Worm (Caenorhabditis elegans) whole organism, L2 larva: ENCODE measurements around the gene ttr-7.

Source experiments
- C34F6.9 ChIP-seq: fragments of 150-350 bp; optimal IDR thresholded peaks from 2 replicates; lab custom pipeline; 2014; ENCODE audit warnings: missing biosample characterization, missing genetic modification characterization
- F13H6.1 ChIP-seq: sonication (generic microtip); optimal IDR thresholded peaks from 2 replicates; lab custom pipeline; 2016; ENCODE audit warnings: missing genetic modification characterization, missing compliant biosample characterization
- R02D3.7 ChIP-seq: fragments of 150-350 bp; optimal IDR thresholded peaks from 2 replicates; lab custom pipeline; 2014; ENCODE audit warnings: missing biosample characterization, missing genetic modification characterization
- Y55F3AM.14 ChIP-seq: fragments of 200-800 bp; sonication (Bioruptor generic); optimal IDR thresholded peaks from 2 replicates; lab custom pipeline; 2018; ENCODE audit warnings: mild to moderate bottlenecking, missing genetic modification characterization, missing compliant biosample characterization
- ZK546.5 ChIP-seq: sonication (generic microtip); optimal IDR thresholded peaks from 2 replicates; lab custom pipeline; 2017; ENCODE audit warnings: missing biosample characterization, missing genetic modification characterization
- alr-1 ChIP-seq: fragments of 150-350 bp; optimal IDR thresholded peaks from 2 replicates; lab custom pipeline; 2014; ENCODE audit warnings: missing biosample characterization, missing genetic modification characterization
- aly-2 ChIP-seq: fragments of 150-350 bp; optimal IDR thresholded peaks from 2 replicates; lab custom pipeline; 2014; ENCODE audit warnings: missing biosample characterization, missing genetic modification characterization
- ama-1 ChIP-seq: fragments of 150-350 bp; optimal IDR thresholded peaks from 2 replicates; lab custom pipeline; 2018; ENCODE audit warnings: inconsistent platforms
- blmp-1 ChIP-seq: sonication (generic microtip); optimal IDR thresholded peaks from 2 replicates; lab custom pipeline; 2017; ENCODE audit warnings: missing genetic modification characterization, mild to moderate bottlenecking, missing compliant biosample characterization, antibody characterized with exemption, moderate library complexity; ENCODE audit not compliant: insufficient read depth
- ceh-16 ChIP-seq: fragments of 150-350 bp; optimal IDR thresholded peaks from 2 replicates; lab custom pipeline; 2014; ENCODE audit warnings: missing biosample characterization, missing genetic modification characterization
- ceh-82 ChIP-seq: fragments of 150-350 bp; optimal IDR thresholded peaks from 2 replicates; lab custom pipeline; 2014; ENCODE audit warnings: missing biosample characterization, missing genetic modification characterization
- crh-2 ChIP-seq: sonication (generic microtip); optimal IDR thresholded peaks from 2 replicates; lab custom pipeline; 2017; ENCODE audit warnings: missing biosample characterization, missing genetic modification characterization
- dmd-4 ChIP-seq: sonication (generic microtip); optimal IDR thresholded peaks from 2 replicates; lab custom pipeline; 2017; ENCODE audit warnings: missing biosample characterization, missing genetic modification characterization
- egl-27 ChIP-seq: sonication (generic microtip); optimal IDR thresholded peaks from 3 replicates; lab custom pipeline; 2017; ENCODE audit warnings: missing biosample characterization, missing genetic modification reagents, missing genetic modification characterization
- elt-1 ChIP-seq: fragments of 150-350 bp; optimal IDR thresholded peaks from 2 replicates; lab custom pipeline; 2014; ENCODE audit warnings: missing biosample characterization, missing genetic modification characterization
- elt-3 ChIP-seq: sonication (generic microtip); optimal IDR thresholded peaks from 2 replicates; lab custom pipeline; 2017; ENCODE audit warnings: missing biosample characterization, missing genetic modification characterization
- fos-1 ChIP-seq: fragments of 150-350 bp; optimal IDR thresholded peaks from 2 replicates; lab custom pipeline; 2014; ENCODE audit warnings: missing biosample characterization, missing genetic modification characterization
- gmeb-1 ChIP-seq: fragments of 150-350 bp; optimal IDR thresholded peaks from 2 replicates; lab custom pipeline; 2014; ENCODE audit warnings: missing biosample characterization, missing genetic modification characterization
- lin-11 ChIP-seq: fragments of 150-350 bp; sonication (generic microtip); optimal IDR thresholded peaks from 2 replicates; lab custom pipeline; 2014; ENCODE audit warnings: missing biosample characterization, missing genetic modification characterization, inconsistent platforms, mixed read lengths
- lin-13 ChIP-seq: fragments of 150-350 bp; optimal IDR thresholded peaks from 2 replicates; lab custom pipeline; 2014; ENCODE audit warnings: missing biosample characterization, missing genetic modification reagents, missing genetic modification characterization
- lin-39 ChIP-seq: fragments of 150-350 bp; optimal IDR thresholded peaks from 2 replicates; lab custom pipeline; 2014; ENCODE audit warnings: missing biosample characterization, missing genetic modification reagents, missing genetic modification characterization
- lsy-2 ChIP-seq, 2 experiments: fragments of 150-350 bp in 1 of 2; sonication (generic microtip) in 1 of 2; optimal IDR thresholded peaks; 2 replicates each; lab custom pipeline; 2014 to 2017; ENCODE audit warnings: missing biosample characterization in 2 of 2, missing genetic modification characterization in 2 of 2
- mab-5 ChIP-seq: fragments of 150-350 bp; optimal IDR thresholded peaks from 2 replicates; lab custom pipeline; 2014; ENCODE audit warnings: missing biosample characterization, missing genetic modification characterization
- mbf-1 ChIP-seq: sonication (generic microtip); optimal IDR thresholded peaks from 2 replicates; lab custom pipeline; 2017; ENCODE audit warnings: missing biosample characterization, missing genetic modification characterization
- mdl-1 ChIP-seq, 2 experiments: fragments of 150-350 bp in 1 of 2; sonication (generic microtip) in 1 of 2; optimal IDR thresholded peaks; 2 replicates each; lab custom pipeline; 2017; ENCODE audit warnings: missing biosample characterization in 2 of 2, missing genetic modification characterization in 2 of 2
- nhr-10 ChIP-seq: sonication (generic microtip); optimal IDR thresholded peaks from 2 replicates; lab custom pipeline; 2017; ENCODE audit warnings: missing biosample characterization, missing genetic modification characterization
- nhr-11 ChIP-seq: fragments of 150-350 bp; optimal IDR thresholded peaks from 2 replicates; lab custom pipeline; 2014; ENCODE audit warnings: missing biosample characterization, missing genetic modification characterization
- nhr-12 ChIP-seq: fragments of 150-350 bp; optimal IDR thresholded peaks from 2 replicates; lab custom pipeline; 2014; ENCODE audit warnings: missing biosample characterization, missing genetic modification characterization
- nhr-129 ChIP-seq: fragments of 150-350 bp; optimal IDR thresholded peaks from 2 replicates; lab custom pipeline; 2014; ENCODE audit warnings: missing biosample characterization, missing genetic modification characterization
- nhr-21 ChIP-seq: fragments of 150-350 bp; optimal IDR thresholded peaks from 2 replicates; lab custom pipeline; 2014; ENCODE audit warnings: missing biosample characterization, missing genetic modification characterization
- nhr-23 ChIP-seq: fragments of 150-350 bp; optimal IDR thresholded peaks from 2 replicates; lab custom pipeline; 2014; ENCODE audit warnings: missing biosample characterization, missing genetic modification reagents, missing genetic modification characterization
- nhr-237 ChIP-seq: fragments of 150-350 bp; optimal IDR thresholded peaks from 2 replicates; lab custom pipeline; 2014; ENCODE audit warnings: missing biosample characterization, missing genetic modification characterization
- nhr-25 ChIP-seq: fragments of 150-350 bp; sonication (generic microtip); optimal IDR thresholded peaks from 3 replicates; lab custom pipeline; 2014; ENCODE audit warnings: missing biosample characterization, missing genetic modification characterization
- nhr-6 ChIP-seq: fragments of 150-350 bp; optimal IDR thresholded peaks from 2 replicates; lab custom pipeline; 2014; ENCODE audit warnings: missing biosample characterization, missing genetic modification characterization
- nhr-77 ChIP-seq: fragments of 150-350 bp; optimal IDR thresholded peaks from 2 replicates; lab custom pipeline; 2014; ENCODE audit warnings: missing biosample characterization, missing genetic modification characterization
- peb-1 ChIP-seq: fragments of 150-350 bp; optimal IDR thresholded peaks from 2 replicates; lab custom pipeline; 2014; ENCODE audit warnings: missing biosample characterization, missing genetic modification characterization
- sem-4 ChIP-seq: fragments of 150-350 bp; optimal IDR thresholded peaks from 2 replicates; lab custom pipeline; 2014; ENCODE audit warnings: missing biosample characterization, missing genetic modification reagents, missing genetic modification characterization
- skn-1 ChIP-seq: sonication (generic microtip); optimal IDR thresholded peaks from 2 replicates; lab custom pipeline; 2017; ENCODE audit warnings: missing biosample characterization, missing genetic modification characterization
- sma-3 ChIP-seq: sonication (generic microtip); optimal IDR thresholded peaks from 2 replicates; lab custom pipeline; 2016; ENCODE audit warnings: missing genetic modification reagents, missing genetic modification characterization, missing compliant biosample characterization
- sma-9 ChIP-seq, 2 experiments: fragments of 150-350 bp in 1 of 2; sonication (generic microtip) in 1 of 2; optimal IDR thresholded peaks; 2 replicates each; lab custom pipeline; 2014 to 2016; ENCODE audit warnings: missing genetic modification characterization in 2 of 2, mild to moderate bottlenecking in 1 of 2, missing biosample characterization in 1 of 2, missing compliant biosample characterization in 1 of 2, missing genetic modification reagents in 1 of 2, moderate library complexity in 1 of 2
- snpc-4 ChIP-seq: fragments of 150-350 bp; optimal IDR thresholded peaks from 2 replicates; lab custom pipeline; 2014; ENCODE audit warnings: missing biosample characterization, missing genetic modification characterization
- unc-39 ChIP-seq: fragments of 150-350 bp; optimal IDR thresholded peaks from 2 replicates; lab custom pipeline; 2014; ENCODE audit warnings: missing biosample characterization, missing genetic modification characterization
- unc-55 ChIP-seq: fragments of 150-350 bp; sonication (generic microtip); optimal IDR thresholded peaks from 3 replicates; lab custom pipeline; 2014; ENCODE audit warnings: missing biosample characterization, missing genetic modification reagents, missing genetic modification characterization
- unc-62 ChIP-seq: fragments of 150-350 bp; optimal IDR thresholded peaks from 2 replicates; lab custom pipeline; 2014; ENCODE audit warnings: missing biosample characterization, missing genetic modification reagents, missing genetic modification characterization
- zag-1 ChIP-seq: fragments of 150-350 bp; optimal IDR thresholded peaks from 2 replicates; lab custom pipeline; 2014; ENCODE audit warnings: missing biosample characterization, missing genetic modification characterization
- ztf-1 ChIP-seq: fragments of 200-800 bp; sonication (Bioruptor generic); conservative IDR thresholded peaks from 2 replicates; pipeline ENCODE4 v1.3.6; 2022; ENCODE audit warnings: missing genetic modification characterization, missing compliant biosample characterization
- ztf-11 ChIP-seq: sonication (generic microtip); optimal IDR thresholded peaks from 2 replicates; lab custom pipeline; 2017; ENCODE audit warnings: missing biosample characterization, missing genetic modification characterization
- ztf-4 ChIP-seq: fragments of 150-350 bp; optimal IDR thresholded peaks from 2 replicates; lab custom pipeline; 2014; ENCODE audit warnings: missing biosample characterization, missing genetic modification characterization

Gene ttr-7

DNA sequence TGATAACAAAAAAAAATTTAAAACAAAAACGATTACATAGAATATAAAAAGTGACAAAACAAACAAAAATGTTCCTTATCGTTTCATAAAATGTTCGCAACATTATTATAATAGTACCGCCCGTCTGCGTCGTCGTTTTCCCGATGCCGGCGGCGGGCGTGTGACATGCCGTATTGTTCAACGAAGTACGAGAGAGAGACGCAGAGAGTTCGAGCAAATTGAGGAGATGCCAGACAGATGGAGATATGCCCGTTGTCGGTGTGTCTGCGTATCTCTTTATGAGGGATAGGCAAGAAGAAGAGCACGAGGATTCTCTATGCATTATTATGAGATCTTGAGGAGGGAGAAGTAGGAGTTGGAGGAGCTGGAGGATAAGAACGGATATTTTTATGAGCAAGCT is 17.9 kb downstream of the ttr-7 start:
- peak; percentile 73 for TF ChIP-seq gmeb-1 (tag; lab: Kevin White, UChicago)
- TF ChIP-seq aly-2 (tag; lab: Kevin White, UChicago): no peak
- TF ChIP-seq nhr-237 (tag; lab: Kevin White, UChicago): no peak
- TF ChIP-seq mdl-1 (tag; optimal IDR thresholded peaks at IDR 0.05; lab: Kevin White, UChicago): peak; percentile 40 to 84
- TF ChIP-seq nhr-6 (tag; lab: Kevin White, UChicago): peak; percentile 30
- no peak for TF ChIP-seq mbf-1 (tag; lab: Kevin White, UChicago)
- TF ChIP-seq nhr-77 (tag; lab: Kevin White, UChicago): no peak
- TF ChIP-seq crh-2: peak; percentile 92
- TF ChIP-seq lin-11 (tag; lab: Kevin White, UChicago): peak; percentile 85
- no peak for TF ChIP-seq ceh-16
- no peak for TF ChIP-seq elt-3 (tag; lab: Kevin White, UChicago)
- no peak for TF ChIP-seq elt-1 (tag; lab: Kevin White, UChicago)
- TF ChIP-seq ZK546.5 (tag; lab: Kevin White, UChicago): no peak
- TF ChIP-seq mab-5 (tag; lab: Kevin White, UChicago): peak; percentile 69
- TF ChIP-seq dmd-4: no peak
- peak; percentile 51 for TF ChIP-seq sem-4 (tag; lab: Kevin White, UChicago)
- TF ChIP-seq nhr-25 (tag; lab: Kevin White, UChicago): peak; percentile 77
- TF ChIP-seq F13H6.1 (tag; lab: Kevin White, UChicago): peak; percentile 95
- TF ChIP-seq fos-1: peak; percentile 99
- TF ChIP-seq unc-55 (GFP tag; lab: Kevin White, UChicago): peak; percentile 88
- TF ChIP-seq skn-1 (tag; lab: Kevin White, UChicago): no peak
- peak; percentile 67 for TF ChIP-seq egl-27 (tag; lab: Kevin White, UChicago)
- peak; percentile 95 for TF ChIP-seq C34F6.9 (tag; lab: Kevin White, UChicago)
- TF ChIP-seq snpc-4 (tag; lab: Kevin White, UChicago): peak; percentile 65
- TF ChIP-seq lin-39 (tag; lab: Kevin White, UChicago): no peak
- TF ChIP-seq sma-9 (GFP tag; optimal IDR thresholded peaks at IDR 0.05; lab: Kevin White, UChicago): peak; percentile 92
- no peak for TF ChIP-seq sma-9 (tag; optimal IDR thresholded peaks at IDR 0.05; lab: Kevin White, UChicago)
- TF ChIP-seq peb-1 (tag; lab: Kevin White, UChicago): peak; percentile 94
- peak; percentile 92 for TF ChIP-seq nhr-129 (tag; lab: Kevin White, UChicago)
- peak; percentile 60 for TF ChIP-seq ztf-4
- TF ChIP-seq sma-3 (GFP tag; lab: Kevin White, UChicago): peak; percentile 83
- TF ChIP-seq Y55F3AM.14 (GFP tag; lab: Kevin White, UChicago): peak; percentile 59
- TF ChIP-seq zag-1: peak; percentile 86
- TF ChIP-seq nhr-11: no peak
- no peak for TF ChIP-seq unc-62 (GFP tag; lab: Kevin White, UChicago)
- TF ChIP-seq ztf-11 (tag; lab: Kevin White, UChicago): no peak
- TF ChIP-seq nhr-10 (tag; lab: Kevin White, UChicago): no peak
- TF ChIP-seq blmp-1: peak; percentile 24
- no peak for TF ChIP-seq unc-39 (tag; lab: Kevin White, UChicago)
- TF ChIP-seq lsy-2 (tag; optimal IDR thresholded peaks at IDR 0.05; lab: Kevin White, UChicago): peak in 1 of 2 experiments; percentile 86
- no peak for TF ChIP-seq nhr-12 (tag; lab: Kevin White, UChicago)
- TF ChIP-seq R02D3.7: no peak
- no peak for TF ChIP-seq ceh-82
- TF ChIP-seq nhr-23 (tag; lab: Kevin White, UChicago): no peak
- peak; percentile 65 for TF ChIP-seq alr-1 (tag; lab: Kevin White, UChicago)
- TF ChIP-seq nhr-21 (tag; lab: Kevin White, UChicago): peak; percentile 84
- peak; percentile 22 for TF ChIP-seq ama-1 (lab: Kevin White, UChicago)
- no peak for TF ChIP-seq ztf-1 (GFP tag; lab: Robert Waterston, UW)
- TF ChIP-seq lin-13 (GFP tag; lab: Kevin White, UChicago): peak; percentile 77
